Fruit fly (Drosophila melanogaster) whole organism, embryonic: ENCODE results near the gene axo.

Experiments used
- CG10274 ChIP-seq: fragments of 200-800 bp; sonication (Bioruptor generic); optimal IDR thresholded peaks from 3 replicates; lab custom pipeline; 2017; ENCODE audit warnings: missing biosample characterization, mild to moderate bottlenecking, missing genetic modification characterization
- CG10462 ChIP-seq: fragments of 200-800 bp; sonication (Bioruptor generic); optimal IDR thresholded peaks from 2 replicates; lab custom pipeline; 2016; ENCODE audit warnings: missing biosample characterization, missing genetic modification characterization
- CG10979 ChIP-seq: fragments of 200-800 bp; sonication (Bioruptor generic); optimal IDR thresholded peaks from 2 replicates; lab custom pipeline; 2018; ENCODE audit warnings: missing biosample characterization, mild to moderate bottlenecking, missing genetic modification characterization, moderate library complexity
- CG12769 ChIP-seq: fragments of 200-800 bp; sonication (Bioruptor generic); optimal IDR thresholded peaks from 2 replicates; lab custom pipeline; 2019; ENCODE audit warnings: missing biosample characterization, mild to moderate bottlenecking, missing genetic modification characterization, moderate library complexity
- CG17328 ChIP-seq: fragments of 200-800 bp; sonication (Bioruptor generic); IDR thresholded peaks from 2 replicates; pipeline ENCODE4 v1.3.6; 2022; ENCODE audit warnings: missing biosample characterization, missing genetic modification characterization
- CG18476 ChIP-seq: fragments of 200-800 bp; sonication (Bioruptor generic); optimal IDR thresholded peaks from 2 replicates; lab custom pipeline; 2016; ENCODE audit warnings: missing biosample characterization, mild to moderate bottlenecking, missing genetic modification characterization
- CG18599 ChIP-seq: fragments of 200-800 bp; sonication (Bioruptor generic); optimal IDR thresholded peaks from 3 replicates; lab custom pipeline; 2017; ENCODE audit warnings: missing biosample characterization, missing genetic modification characterization, mild to moderate bottlenecking, moderate library complexity, missing genetic modification reagents
- CG2712 ChIP-seq: fragments of 200-800 bp; optimal IDR thresholded peaks from 3 replicates; lab custom pipeline; 2019; ENCODE audit warnings: missing biosample characterization, mild to moderate bottlenecking, missing genetic modification characterization, moderate library complexity
- CG34422 ChIP-seq: fragments of 200-800 bp; sonication (Bioruptor generic); IDR thresholded peaks from 3 replicates; pipeline ENCODE4 v1.3.6; 2022; ENCODE audit warnings: missing biosample characterization, missing genetic modification characterization
- CG42726 ChIP-seq: fragments of 200-800 bp; sonication (Bioruptor generic); IDR thresholded peaks from 2 replicates; pipeline ENCODE4 v1.3.6; 2022; ENCODE audit warnings: missing biosample characterization, missing genetic modification characterization; ENCODE audit not compliant: partially characterized antibody
- CG4617 ChIP-seq: fragments of 200-800 bp; sonication (Bioruptor generic); optimal IDR thresholded peaks from 3 replicates; lab custom pipeline; 2016; ENCODE audit warnings: missing biosample characterization, missing genetic modification characterization, borderline replicate concordance
- CG5953 ChIP-seq: fragments of 200-800 bp; sonication (Bioruptor generic); IDR thresholded peaks from 2 replicates; pipeline ENCODE4 v1.3.6; 2022; ENCODE audit warnings: missing biosample characterization, missing genetic modification characterization
- CG7271 ChIP-seq: fragments of 200-800 bp; sonication (Bioruptor generic); optimal IDR thresholded peaks from 2 replicates; lab custom pipeline; 2018; ENCODE audit warnings: missing biosample characterization, mild to moderate bottlenecking, missing genetic modification characterization, moderate library complexity
- CG7963 ChIP-seq: fragments of 200-800 bp; sonication (Bioruptor generic); IDR thresholded peaks from 3 replicates; pipeline ENCODE4 v1.3.6; 2022; ENCODE audit warnings: missing biosample characterization, missing genetic modification characterization; ENCODE audit not compliant: partially characterized antibody
- CG8478 ChIP-seq: fragments of >200 bp; optimal IDR thresholded peaks from 2 replicates; lab custom pipeline; 2018
- CG9727 ChIP-seq: fragments of 200-800 bp; sonication (Bioruptor generic); optimal IDR thresholded peaks from 3 replicates; lab custom pipeline; 2017; ENCODE audit warnings: missing biosample characterization, mild to moderate bottlenecking, missing genetic modification characterization
- CTCF ChIP-seq: fragments of 200-800 bp; sonication (Bioruptor generic); optimal IDR thresholded peaks from 2 replicates; lab custom pipeline; 2017; ENCODE audit warnings: missing biosample characterization, mild to moderate bottlenecking, missing genetic modification characterization, moderate library complexity
- CoRest ChIP-seq: fragments of 200-800 bp; sonication (Bioruptor generic); optimal IDR thresholded peaks from 3 replicates; lab custom pipeline; 2018; ENCODE audit warnings: missing biosample characterization, mild to moderate bottlenecking, missing genetic modification characterization, moderate library complexity
- Drgx ChIP-seq: fragments of 200-800 bp; sonication (Bioruptor generic); IDR thresholded peaks from 2 replicates; pipeline ENCODE4 v1.3.6; 2022; ENCODE audit warnings: missing biosample characterization, missing genetic modification characterization
- Gug ChIP-seq: fragments of 200-800 bp; sonication (Bioruptor generic); IDR thresholded peaks from 4 replicates; pipeline ENCODE4 v1.3.6; 2022; ENCODE audit warnings: missing biosample characterization, missing genetic modification characterization
- H15 ChIP-seq: fragments of 200-800 bp; sonication (Bioruptor generic); IDR thresholded peaks from 3 replicates; pipeline ENCODE4 v1.3.6; 2022; ENCODE audit warnings: missing biosample characterization, missing genetic modification characterization
- HLH3B ChIP-seq: fragments of 200-800 bp; sonication (Bioruptor generic); IDR thresholded peaks from 2 replicates; pipeline ENCODE4 v1.3.6; 2022; ENCODE audit warnings: missing biosample characterization, missing genetic modification characterization
- Hand ChIP-seq: fragments of 200-800 bp; sonication (Bioruptor generic); optimal IDR thresholded peaks from 2 replicates; lab custom pipeline; 2017; ENCODE audit warnings: mild to moderate bottlenecking, missing biosample characterization, missing genetic modification reagents, missing genetic modification characterization
- Hr51 ChIP-seq, 2 experiments: fragments of 200-800 bp; sonication (Bioruptor generic); optimal IDR thresholded peaks; 2 replicates in 1 of 2; 3 replicates in 1 of 2; lab custom pipeline; 2016 to 2018; ENCODE audit warnings: missing biosample characterization in 2 of 2, missing genetic modification characterization in 2 of 2, mild to moderate bottlenecking in 1 of 2, moderate library complexity in 1 of 2
- Hsf ChIP-seq: fragments of 200-800 bp; sonication (Bioruptor generic); optimal IDR thresholded peaks from 3 replicates; lab custom pipeline; 2016; ENCODE audit warnings: missing biosample characterization, missing genetic modification characterization
- Mad ChIP-seq: fragments of 200-800 bp; sonication (Bioruptor generic); optimal IDR thresholded peaks from 2 replicates; lab custom pipeline; 2016; ENCODE audit warnings: missing biosample characterization, missing genetic modification characterization
- Meics ChIP-seq: fragments of 200-800 bp; sonication (Bioruptor generic); optimal IDR thresholded peaks from 2 replicates; lab custom pipeline; 2017; ENCODE audit warnings: missing biosample characterization, mild to moderate bottlenecking, missing genetic modification characterization
- PHDP ChIP-seq: fragments of 200-800 bp; sonication (Bioruptor generic); optimal IDR thresholded peaks from 3 replicates; lab custom pipeline; 2018; ENCODE audit warnings: missing biosample characterization, mild to moderate bottlenecking, missing genetic modification characterization, moderate library complexity
- Ssrp ChIP-seq: fragments of 200-800 bp; sonication (Bioruptor generic); optimal IDR thresholded peaks from 2 replicates; lab custom pipeline; 2018; ENCODE audit warnings: missing biosample characterization, mild to moderate bottlenecking, missing genetic modification characterization, moderate library complexity
- ab ChIP-seq: fragments of 200-800 bp; sonication (Bioruptor generic); optimal IDR thresholded peaks from 2 replicates; lab custom pipeline; 2016; ENCODE audit warnings: missing biosample characterization, missing genetic modification characterization
- ac ChIP-seq: fragments of 200-800 bp; sonication (Bioruptor generic); optimal IDR thresholded peaks from 3 replicates; lab custom pipeline; 2017; ENCODE audit warnings: missing biosample characterization, mild to moderate bottlenecking, missing genetic modification characterization
- cg ChIP-seq: fragments of 200-800 bp; sonication (Bioruptor generic); optimal IDR thresholded peaks from 3 replicates; lab custom pipeline; 2019; ENCODE audit warnings: missing biosample characterization, mild to moderate bottlenecking, missing genetic modification characterization, moderate library complexity
- chm ChIP-seq: fragments of 200-800 bp; sonication (Bioruptor generic); IDR thresholded peaks from 2 replicates; pipeline ENCODE4 v1.3.6; 2022; ENCODE audit warnings: missing biosample characterization, missing genetic modification characterization
- chn ChIP-seq: fragments of 200-800 bp; sonication (Bioruptor generic); optimal IDR thresholded peaks from 2 replicates; lab custom pipeline; 2016; ENCODE audit warnings: missing biosample characterization, missing genetic modification characterization
- da ChIP-seq: fragments of 200-800 bp; sonication (Bioruptor generic); optimal IDR thresholded peaks from 2 replicates; lab custom pipeline; 2016; ENCODE audit warnings: missing biosample characterization, missing genetic modification characterization
- fu2 ChIP-seq: fragments of 200-800 bp; sonication (Bioruptor generic); optimal IDR thresholded peaks from 2 replicates; lab custom pipeline; 2016; ENCODE audit warnings: missing biosample characterization, missing genetic modification characterization
- grau ChIP-seq: fragments of 200-800 bp; optimal IDR thresholded peaks from 3 replicates; lab custom pipeline; 2019; ENCODE audit warnings: missing biosample characterization, mild to moderate bottlenecking, missing genetic modification characterization, moderate library complexity
- gsb ChIP-seq: fragments of 200-800 bp; sonication (Bioruptor generic); IDR thresholded peaks from 2 replicates; pipeline ENCODE4 v1.3.6; 2022; ENCODE audit warnings: missing biosample characterization, missing genetic modification characterization
- gt ChIP-seq: fragments of 200-800 bp; sonication (Bioruptor generic); IDR thresholded peaks from 2 replicates; pipeline ENCODE4 v1.3.6; 2022; ENCODE audit warnings: missing biosample characterization, missing genetic modification characterization
- lov ChIP-seq, 2 experiments: fragments of 200-800 bp in 1 of 2; fragments of >200 bp in 1 of 2; sonication (Bioruptor generic) in 1 of 2; IDR thresholded peaks in 1 of 2; optimal IDR thresholded peaks in 1 of 2; 2 replicates in 1 of 2; 3 replicates in 1 of 2; pipeline versions ENCODE4 v1.3.6 to Lab custom; 2017 to 2022; ENCODE audit warnings: missing biosample characterization in 1 of 2, missing genetic modification characterization in 1 of 2
- mam ChIP-seq: fragments of 200-800 bp; sonication (Bioruptor generic); optimal IDR thresholded peaks from 3 replicates; lab custom pipeline; 2016; ENCODE audit warnings: missing biosample characterization, missing genetic modification characterization
- nerfin-2 ChIP-seq: fragments of 200-800 bp; sonication (Bioruptor generic); IDR thresholded peaks from 2 replicates; pipeline ENCODE4 v1.3.6; 2022; ENCODE audit warnings: missing biosample characterization, missing genetic modification characterization; ENCODE audit not compliant: partially characterized antibody
- org-1 ChIP-seq: fragments of 200-800 bp; sonication (Bioruptor generic); optimal IDR thresholded peaks from 2 replicates; lab custom pipeline; 2017; ENCODE audit warnings: missing biosample characterization, missing genetic modification characterization
- phol ChIP-seq: fragments of 200-800 bp; sonication (Bioruptor generic); optimal IDR thresholded peaks from 3 replicates; lab custom pipeline; 2018; ENCODE audit warnings: missing biosample characterization, mild to moderate bottlenecking, missing genetic modification characterization, moderate library complexity
- slbo ChIP-seq: fragments of 200-800 bp; sonication (Bioruptor generic); IDR thresholded peaks from 2 replicates; pipeline ENCODE4 v1.3.6; 2022; ENCODE audit warnings: missing biosample characterization, missing genetic modification characterization
- twi ChIP-seq: fragments of 200-800 bp; optimal IDR thresholded peaks from 2 replicates; lab custom pipeline; 2019; ENCODE audit warnings: missing biosample characterization, mild to moderate bottlenecking, missing genetic modification characterization, moderate library complexity
- unc-4 ChIP-seq: fragments of 200-800 bp; sonication (Bioruptor generic); IDR thresholded peaks from 2 replicates; pipeline ENCODE4 v1.3.6; 2022; ENCODE audit warnings: missing biosample characterization, missing genetic modification characterization; ENCODE audit not compliant: partially characterized antibody
- unpg ChIP-seq: fragments of 200-800 bp; sonication (Bioruptor generic); optimal IDR thresholded peaks from 3 replicates; lab custom pipeline; 2018; ENCODE audit warnings: missing biosample characterization, mild to moderate bottlenecking, missing genetic modification characterization, moderate library complexity
- vfl ChIP-seq: fragments of 200-800 bp; sonication (Bioruptor generic); optimal IDR thresholded peaks from 2 replicates; lab custom pipeline; 2016; ENCODE audit warnings: missing biosample characterization, missing genetic modification characterization
- zen ChIP-seq: fragments of 200-800 bp; sonication (Bioruptor generic); optimal IDR thresholded peaks from 3 replicates; lab custom pipeline; 2018; ENCODE audit warnings: missing biosample characterization, mild to moderate bottlenecking, missing genetic modification characterization, moderate library complexity
- zfh1 ChIP-seq: fragments of 200-800 bp; sonication (Bioruptor generic); IDR thresholded peaks from 3 replicates; pipeline ENCODE4 v1.3.6; 2022; ENCODE audit warnings: missing biosample characterization, missing genetic modification characterization

Gene axo

DNA sequence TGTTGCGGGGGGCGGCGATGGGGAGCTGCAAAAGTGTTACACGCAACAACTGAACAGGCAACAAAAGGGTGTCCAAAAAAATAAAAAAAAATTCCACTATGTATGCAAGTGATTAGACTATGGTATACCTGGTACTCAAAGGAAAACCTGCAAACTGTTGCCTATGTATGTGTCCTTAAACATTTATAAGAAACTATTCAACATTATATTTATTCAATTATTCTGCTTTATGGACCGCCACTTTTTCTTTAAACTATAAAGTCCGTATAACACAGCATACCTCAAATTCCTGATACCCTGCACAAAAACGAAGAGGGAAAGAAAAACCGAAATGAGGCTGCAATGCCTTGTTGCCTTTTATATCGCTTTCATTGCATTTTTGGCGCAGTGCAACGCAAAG, 79.5 kb downstream of the axo start (continued):
- TF ChIP-seq CG10462 (no peak), Hsf (peak; percentile 29), Hand (GFP tag; lab: Kevin White, UChicago) (no peak), CG12769 (tag; lab: Kevin White, UChicago) (no peak), CG4617 (GFP tag; lab: Kevin White, UChicago) (no peak), chm (GFP tag; lab: Robert Waterston, UW) (peak; percentile 44; the same call in 1 of the 2 replicates), gt (peak; percentile 60; the same call in 1 of the 2 replicates), CG34422 (GFP tag; lab: Robert Waterston, UW) (peak; percentile 69; the same call in 2 of the 3 replicates), chn (GFP tag; lab: Kevin White, UChicago) (peak; percentile 57), CG5953 (GFP tag; lab: Robert Waterston, UW) (no peak), Gug (GFP tag; lab: Robert Waterston, UW) (peak; percentile 44; the same call in 1 of the 4 replicates), CoRest (tag; lab: Kevin White, UChicago) (peak; percentile 42), CG18599 (GFP tag; lab: Kevin White, UChicago) (no peak), grau (tag; lab: Kevin White, UChicago) (peak; percentile 26), org-1 (GFP tag; lab: Kevin White, UChicago) (no peak), CG7963 (GFP tag; lab: Robert Waterston, UW) (no peak), PHDP (peak; percentile 27), CG8478 (lab: Kevin White, UChicago) (no peak), Hr51 (GFP tag; optimal IDR thresholded peaks at IDR 0.05; lab: Kevin White, UChicago) (peak in 1 of 2 experiments; percentile 36), da (GFP tag; lab: Kevin White, UChicago) (no peak), Meics (no peak), unpg (GFP tag; lab: Kevin White, UChicago) (peak; percentile 9), lov (optimal IDR thresholded peaks at IDR 0.05; lab: Kevin White, UChicago) (no peak), lov (GFP tag; IDR thresholded peaks at IDR 0.05; lab: Robert Waterston, UW) (0 out of 3 replicates have a peak, but pooled peaks have one; percentile 57), nerfin-2 (GFP tag; lab: Robert Waterston, UW) (no peak), zen (peak; percentile 39), cg (no peak), vfl (GFP tag; lab: Kevin White, UChicago) (no peak), phol (tag; lab: Kevin White, UChicago) (peak; percentile 77), ab (GFP tag; lab: Kevin White, UChicago) (no peak), CTCF (GFP tag; lab: Kevin White, UChicago) (no peak), CG17328 (0 out of 2 replicates have a peak, but pooled peaks have one; percentile 55), ac (GFP tag; lab: Kevin White, UChicago) (no peak), CG42726 (no peak), CG10979 (peak; percentile 78), H15 (GFP tag; lab: Robert Waterston, UW) (peak; percentile 53; the same call in 1 of the 3 replicates), HLH3B (peak; percentile 72), slbo (GFP tag; lab: Robert Waterston, UW) (no peak), twi (tag; lab: Kevin White, UChicago) (no peak), CG7271 (tag; lab: Kevin White, UChicago) (no peak), Ssrp (tag; lab: Kevin White, UChicago) (peak; percentile 64), fu2 (no peak), CG18476 (GFP tag; lab: Kevin White, UChicago) (no peak), CG9727 (GFP tag; lab: Kevin White, UChicago) (no peak), gsb (no peak), mam (peak; percentile 17), CG10274 (GFP tag; lab: Kevin White, UChicago) (peak; percentile 6), unc-4 (GFP tag; lab: Robert Waterston, UW) (no peak), Drgx (peak; percentile 89), Mad (GFP tag; lab: Kevin White, UChicago) (peak; percentile 15), CG2712 (peak; percentile 79), zfh1 (GFP tag; lab: Robert Waterston, UW) (peak; percentile 85)
